Worm (Caenorhabditis elegans) whole organism, L4 larva: ENCODE data around the gene F54D5.5.

Source experiments
- dmd-8 ChIP-seq: fragments of 200-800 bp; sonication (Bioruptor generic); IDR thresholded peaks from 2 replicates; pipeline ENCODE4 v1.3.6; 2022; ENCODE audit warnings: missing genetic modification characterization, missing compliant biosample characterization
- egl-27 ChIP-seq: sonication (generic microtip); optimal IDR thresholded peaks from 3 replicates; lab custom pipeline; 2017; ENCODE audit warnings: missing biosample characterization, missing genetic modification reagents, missing genetic modification characterization
- hlh-30 ChIP-seq: sonication (generic microtip); optimal IDR thresholded peaks from 2 replicates; lab custom pipeline; 2017; ENCODE audit warnings: antibody characterized with exemption, mild to moderate bottlenecking, missing genetic modification characterization, missing compliant biosample characterization; ENCODE audit not compliant: insufficient read depth
- lin-13 ChIP-seq: fragments of 150-350 bp; optimal IDR thresholded peaks from 2 replicates; lab custom pipeline; 2014; ENCODE audit warnings: missing biosample characterization, missing genetic modification reagents, missing genetic modification characterization
- nhr-28 ChIP-seq: fragments of 150-350 bp; optimal IDR thresholded peaks from 2 replicates; lab custom pipeline; 2014; ENCODE audit warnings: missing biosample characterization, missing genetic modification characterization
- nhr-77 ChIP-seq: fragments of 150-350 bp; optimal IDR thresholded peaks from 2 replicates; lab custom pipeline; 2014; ENCODE audit warnings: missing biosample characterization, missing genetic modification characterization
- snpc-4 ChIP-seq: fragments of 150-350 bp; optimal IDR thresholded peaks from 2 replicates; lab custom pipeline; 2014; ENCODE audit warnings: missing biosample characterization, missing genetic modification characterization
- tag-97 ChIP-seq: fragments of 200-800 bp; sonication (Bioruptor generic); IDR thresholded peaks from 2 replicates; pipeline ENCODE4 v1.3.6; 2022; ENCODE audit warnings: missing genetic modification characterization, missing compliant biosample characterization
- unc-62 ChIP-seq, 3 experiments: fragments of 150-350 bp in 1 of 3; sonication (generic microtip); optimal IDR thresholded peaks in 2 of 3; peaks in 1 of 3; 1 replicate in 1 of 3; 2 replicates in 2 of 3; lab custom pipeline; 2014 to 2017; ENCODE audit warnings: missing biosample characterization in 3 of 3, missing genetic modification characterization in 3 of 3, missing genetic modification reagents in 3 of 3, missing genotype in 1 of 3
- zag-1 ChIP-seq: fragments of 150-350 bp; optimal IDR thresholded peaks from 2 replicates; lab custom pipeline; 2014; ENCODE audit warnings: missing biosample characterization, missing genetic modification characterization

DNA sequence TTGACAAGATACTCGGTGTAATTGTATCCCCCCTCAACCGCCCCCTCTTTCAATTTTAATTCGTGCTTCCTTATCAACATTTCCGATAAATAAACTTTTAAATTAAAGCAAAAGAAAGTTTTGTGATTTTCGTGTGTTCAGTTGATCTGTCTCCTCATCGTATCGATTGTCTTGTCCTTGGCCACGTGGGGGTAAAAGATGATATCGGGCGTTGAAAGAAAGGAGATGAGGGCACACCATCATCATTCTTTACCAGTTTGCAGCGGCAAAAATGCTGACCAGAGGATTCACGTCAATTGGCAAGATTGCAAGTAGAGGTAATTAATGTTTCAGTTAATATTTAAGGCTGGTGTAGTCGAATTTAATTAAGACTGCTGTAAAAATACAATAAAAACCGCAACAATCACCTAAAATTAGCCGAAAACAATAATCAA, 19.5 kb downstream of the F54D5.5 start, which contains the start of gene F54D5.7:
- TF ChIP-seq snpc-4 (tag; lab: Kevin White, UChicago) = no peak
- peak; percentile 54; the same call in 1 of the 2 replicates for TF ChIP-seq dmd-8 (GFP tag; lab: Robert Waterston, UW)
- TF ChIP-seq zag-1 (tag; lab: Kevin White, UChicago) = no peak
- TF ChIP-seq egl-27 (tag; lab: Kevin White, UChicago) = no peak
- no peak for TF ChIP-seq tag-97 (GFP tag; lab: Robert Waterston, UW)
- TF ChIP-seq unc-62 (GFP tag; optimal IDR thresholded peaks at IDR 0.05 in 1 of 2; lab: Kevin White, UChicago) = peak in 1 of 2 experiments; percentile 9
- TF ChIP-seq unc-62 (tag; optimal IDR thresholded peaks at IDR 0.05; lab: Kevin White, UChicago) = no peak
- TF ChIP-seq nhr-28 (tag; lab: Kevin White, UChicago) = peak; percentile 47
- peak; percentile 80 for TF ChIP-seq hlh-30 (tag; lab: Kevin White, UChicago)
- TF ChIP-seq nhr-77 (tag; lab: Kevin White, UChicago) = no peak
- peak; percentile 81 for TF ChIP-seq lin-13 (GFP tag; lab: Kevin White, UChicago)
